Worm (Caenorhabditis elegans) whole organism, late embryonic: ENCODE measurements around the gene odr-8.

Source experiments
- ama-1 ChIP-seq: fragments of 150-350 bp; optimal IDR thresholded peaks from 2 replicates; lab custom pipeline; 2014
- ceh-14 ChIP-seq: sonication (generic microtip); optimal IDR thresholded peaks from 2 replicates; lab custom pipeline; 2016; ENCODE audit warnings: missing genotype, missing genetic modification characterization, missing compliant biosample characterization
- ceh-18 ChIP-seq: sonication (generic microtip); optimal IDR thresholded peaks from 2 replicates; lab custom pipeline; 2016; ENCODE audit warnings: missing genetic modification characterization, missing compliant biosample characterization
- dmd-4 ChIP-seq: sonication (generic microtip); optimal IDR thresholded peaks from 2 replicates; lab custom pipeline; 2016; ENCODE audit warnings: borderline replicate concordance, missing genetic modification characterization, missing compliant biosample characterization
- elt-4 ChIP-seq: sonication (generic microtip); optimal IDR thresholded peaks from 2 replicates; lab custom pipeline; 2016; ENCODE audit warnings: missing genetic modification characterization, missing compliant biosample characterization
- fkh-10 ChIP-seq: fragments of 150-350 bp; optimal IDR thresholded peaks from 2 replicates; lab custom pipeline; 2014; ENCODE audit warnings: missing biosample characterization, missing genetic modification reagents, missing genetic modification characterization
- hlh-30 ChIP-seq: sonication (generic microtip); optimal IDR thresholded peaks from 2 replicates; lab custom pipeline; 2017; ENCODE audit warnings: antibody characterized with exemption, missing genetic modification characterization, missing compliant biosample characterization; ENCODE audit not compliant: insufficient read depth
- nfya-1 ChIP-seq: sonication (generic microtip); optimal IDR thresholded peaks from 2 replicates; lab custom pipeline; 2017; ENCODE audit warnings: missing genetic modification characterization, mild to moderate bottlenecking, missing compliant biosample characterization, antibody characterized with exemption, moderate library complexity
- ref-2 ChIP-seq: sonication (generic microtip); optimal IDR thresholded peaks from 2 replicates; lab custom pipeline; 2016; ENCODE audit warnings: missing genetic modification characterization, missing compliant biosample characterization
- sox-4 ChIP-seq: sonication (generic microtip); optimal IDR thresholded peaks from 2 replicates; lab custom pipeline; 2017; ENCODE audit warnings: mild to moderate bottlenecking, missing genetic modification characterization, inconsistent platforms, missing compliant biosample characterization
- zip-5 ChIP-seq: sonication (generic microtip); optimal IDR thresholded peaks from 2 replicates; lab custom pipeline; 2016; ENCODE audit warnings: missing genetic modification characterization, missing compliant biosample characterization

ce11 chrIV:6541435-6541834 lies 41.1 kb downstream of the odr-8 start, which contains the start of gene C01G5.25:
- TF ChIP-seq dmd-4 (tag; lab: Kevin White, UChicago) (no peak), nfya-1 (no peak), hlh-30 (tag; lab: Kevin White, UChicago) (no peak), ref-2 (no peak), zip-5 (tag; lab: Kevin White, UChicago) (no peak), sox-4 (no peak), ceh-14 (tag; lab: Kevin White, UChicago) (no peak), ceh-18 (tag; lab: Kevin White, UChicago) (no peak), fkh-10 (GFP tag; lab: Kevin White, UChicago) (no peak), ama-1 (lab: Kevin White, UChicago) (no peak), elt-4 (tag; lab: Kevin White, UChicago) (no peak)
